Worm (Caenorhabditis elegans): ENCODE results near the gene zif-1.
A peak's percentile ranks its signal among the peaks of the same experiment; 100 is the strongest.

Gene zif-1

DNA sequence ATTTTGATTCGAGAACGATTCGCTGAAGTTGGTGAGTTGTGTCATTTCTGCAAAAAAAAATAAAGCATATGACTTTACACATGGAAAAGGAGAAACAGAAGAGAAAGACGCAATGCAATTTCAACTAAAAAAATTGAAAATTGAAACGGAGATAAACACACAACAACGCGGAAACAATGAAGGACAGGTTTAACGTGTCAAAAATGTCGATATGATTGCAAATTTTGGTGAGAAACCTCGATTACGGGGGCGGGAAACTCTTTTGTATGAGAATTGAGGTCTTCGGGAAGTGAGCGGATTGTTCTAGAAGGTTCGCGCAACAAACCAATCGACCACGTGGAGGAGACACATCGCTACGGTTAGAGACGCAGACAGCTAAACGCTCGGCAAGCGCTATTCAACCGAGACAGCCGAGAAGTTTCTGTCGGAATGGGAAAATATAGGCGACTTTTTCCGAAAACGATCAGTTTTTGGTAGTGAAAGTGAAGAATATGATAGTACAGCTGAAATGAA is 51.2 kb downstream of the zif-1 start, which contains the start of gene R107.5 (continued):
- TF ChIP-seq K12H6.12 (tag; optimal IDR thresholded peaks at IDR 0.05) (peak; percentile 96), ztf-26 (tag; optimal IDR thresholded peaks at IDR 0.05) (peak; percentile 98), chd-7 (tag; optimal IDR thresholded peaks at IDR 0.05) (peak; percentile 99), nfya-1 (tag; optimal IDR thresholded peaks at IDR 0.05; ENCODE audit: borderline replicate concordance, insufficient read depth) (no peak), snpc-3.4 (tag; optimal IDR thresholded peaks at IDR 0.05) (no peak), mel-28 (tag; optimal IDR thresholded peaks at IDR 0.05; ENCODE audit: borderline replicate concordance) (peak; percentile 84), lir-1 (GFP tag; conservative IDR thresholded peaks at IDR 0.05) (peak; percentile 93), aptf-3 (GFP tag; IDR thresholded peaks at IDR 0.05) (peak; percentile 87; the same call in 1 of the 2 replicates), F33H1.4 (GFP tag; IDR thresholded peaks at IDR 0.05) (peak; percentile 59; the same call in 1 of the 2 replicates), dpff-1 (tag; optimal IDR thresholded peaks at IDR 0.05) (peak; percentile 95), attf-3 (GFP tag; conservative IDR thresholded peaks at IDR 0.05) (peak; percentile 66; the same call in 1 of the 2 replicates), F57C9.4 (tag; optimal IDR thresholded peaks at IDR 0.05) (peak; percentile 86), die-1 (tag; optimal IDR thresholded peaks at IDR 0.05) (peak; percentile 20), Y79H2A.3 (GFP tag; conservative IDR thresholded peaks at IDR 0.05) (0 out of 2 replicates have a peak, but pooled peaks have one; percentile 21), B0261.1 (tag; optimal IDR thresholded peaks at IDR 0.05) (peak; percentile 32), Y67H2A.10 (GFP tag; conservative IDR thresholded peaks at IDR 0.05) (peak; percentile 96), egl-44 (GFP tag; IDR thresholded peaks at IDR 0.05) (peak; percentile 84), F39B2.1 (GFP tag; IDR thresholded peaks at IDR 0.05) (no peak), lin-40 (tag; optimal IDR thresholded peaks at IDR 0.05) (peak; percentile 97), snpc-4 (GFP tag; optimal IDR thresholded peaks at IDR 0.05) (no peak), snpc-4 (tag; optimal IDR thresholded peaks at IDR 0.05) (peak in 2 of 4 experiments; percentile 48 to 77), somi-1 (GFP tag; optimal IDR thresholded peaks at IDR 0.05) (peak; percentile 97), C17E4.6 (GFP tag; IDR thresholded peaks at IDR 0.05) (peak; percentile 77), T26A5.8 (tag; optimal IDR thresholded peaks at IDR 0.05) (no peak), ztf-3 (GFP tag; optimal IDR thresholded peaks at IDR 0.05) (peak; percentile 96), B0019.2 (GFP tag; conservative IDR thresholded peaks at IDR 0.05) (peak; percentile 46; the same call in 1 of the 2 replicates), F57A8.1 (GFP tag; optimal IDR thresholded peaks at IDR 0.05) (no peak), attf-6 (GFP tag; IDR thresholded peaks at IDR 0.05) (peak; percentile 55; the same call in 1 of the 2 replicates), nfyb-1 (GFP tag; IDR thresholded peaks at IDR 0.05) (peak; percentile 97), madf-8 (GFP tag; conservative IDR thresholded peaks at IDR 0.05) (no peak), ceh-91 (GFP tag; IDR thresholded peaks at IDR 0.05) (no peak), ets-4 (GFP tag; optimal IDR thresholded peaks at IDR 0.05) (peak; percentile 55), hmg-20 (GFP tag; IDR thresholded peaks at IDR 0.05) (no peak), ceh-27 (GFP tag; optimal IDR thresholded peaks at IDR 0.05) (peak; percentile 95), ztf-18 (tag; optimal IDR thresholded peaks at IDR 0.05) (peak; percentile 63), athp-1 (tag; optimal IDR thresholded peaks at IDR 0.05) (peak; percentile 90)
